Worm (Caenorhabditis elegans) whole organism, L3 larva: Measurements from ENCODE around the gene dpy-8.

ENCODE experiments used
- ceh-9 ChIP-seq: sonication (generic microtip); optimal IDR thresholded peaks from 2 replicates; lab custom pipeline; 2018; ENCODE audit warnings: missing biosample characterization, missing genetic modification characterization
- elt-1 ChIP-seq: fragments of 150-350 bp; optimal IDR thresholded peaks from 2 replicates; lab custom pipeline; 2014; ENCODE audit warnings: missing biosample characterization, missing genetic modification characterization
- fkh-10 ChIP-seq: sonication (generic microtip); optimal IDR thresholded peaks from 2 replicates; lab custom pipeline; 2017; ENCODE audit warnings: missing biosample characterization, missing genetic modification reagents, missing genetic modification characterization
- lin-15B ChIP-seq: fragments of 150-350 bp; optimal IDR thresholded peaks from 2 replicates; lab custom pipeline; 2014; ENCODE audit warnings: missing biosample characterization, missing genetic modification characterization
- nhr-25 ChIP-seq: sonication (generic microtip); optimal IDR thresholded peaks from 2 replicates; lab custom pipeline; 2017; ENCODE audit warnings: missing biosample characterization, missing genetic modification characterization
- nhr-67 ChIP-seq: fragments of 150-350 bp; optimal IDR thresholded peaks from 2 replicates; lab custom pipeline; 2014; ENCODE audit warnings: missing biosample characterization, missing genetic modification characterization
- pha-4 ChIP-seq: fragments of 150-350 bp; optimal IDR thresholded peaks from 2 replicates; lab custom pipeline; 2014; ENCODE audit warnings: missing biosample characterization, missing genetic modification reagents, missing genetic modification characterization
- zag-1 ChIP-seq: fragments of 150-350 bp; optimal IDR thresholded peaks from 2 replicates; lab custom pipeline; 2014; ENCODE audit warnings: missing biosample characterization, missing genetic modification characterization

DNA sequence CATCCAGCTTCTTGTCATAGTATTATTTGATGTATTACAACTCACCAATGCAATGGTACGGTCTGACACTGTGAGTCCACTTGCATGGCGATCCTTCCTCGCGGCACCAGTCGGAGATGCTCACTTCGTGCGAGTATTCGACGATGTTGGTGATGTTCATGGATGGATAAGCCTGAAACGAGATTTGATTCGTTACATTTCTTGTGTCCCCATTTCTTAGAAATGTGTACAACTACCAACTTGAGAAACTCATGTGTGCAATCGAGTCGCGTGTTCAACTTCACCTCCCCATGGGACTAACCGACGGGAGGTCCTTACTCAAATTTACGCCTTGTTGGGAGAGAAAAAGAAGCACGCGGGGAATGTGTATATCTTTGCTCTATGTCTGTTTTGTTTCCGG is 34.8 kb downstream of the dpy-8 start:
- no peak for TF ChIP-seq nhr-67 (tag; lab: Kevin White, UChicago)
- TF ChIP-seq ceh-9 (tag; lab: Kevin White, UChicago): no peak
- TF ChIP-seq fkh-10 (GFP tag; lab: Kevin White, UChicago): no peak
- no peak for TF ChIP-seq pha-4 (tag; lab: Kevin White, UChicago)
- no peak for TF ChIP-seq elt-1 (tag; lab: Kevin White, UChicago)
- no peak for TF ChIP-seq lin-15B (tag; lab: Kevin White, UChicago)
- TF ChIP-seq zag-1: no peak
- TF ChIP-seq nhr-25 (tag; lab: Kevin White, UChicago): no peak
